Worm (Caenorhabditis elegans) whole organism, late embryonic: Measurements from ENCODE around the gene T01D1.7.

Source experiments
- C08G9.2 ChIP-seq: sonication (generic microtip); optimal IDR thresholded peaks from 2 replicates; lab custom pipeline; 2016; ENCODE audit warnings: mild to moderate bottlenecking, missing genetic modification characterization, moderate library complexity, missing compliant biosample characterization
- F13H6.1 ChIP-seq: sonication (generic microtip); optimal IDR thresholded peaks from 2 replicates; lab custom pipeline; 2016; ENCODE audit warnings: missing genetic modification characterization, missing compliant biosample characterization
- K02D7.2 ChIP-seq: sonication (generic microtip); optimal IDR thresholded peaks from 2 replicates; lab custom pipeline; 2017; ENCODE audit warnings: mild to moderate bottlenecking, missing genetic modification characterization, missing compliant biosample characterization
- K09A11.1 ChIP-seq: sonication (generic microtip); optimal IDR thresholded peaks from 2 replicates; lab custom pipeline; 2017; ENCODE audit warnings: antibody characterized with exemption, mild to moderate bottlenecking, missing genetic modification characterization, missing compliant biosample characterization; ENCODE audit not compliant: insufficient read depth
- T23F11.4 ChIP-seq: fragments of 200-800 bp; sonication (Bioruptor generic); optimal IDR thresholded peaks from 2 replicates; lab custom pipeline; 2018; ENCODE audit warnings: mild to moderate bottlenecking, missing genetic modification characterization, missing compliant biosample characterization
- Y22D7AL.16 ChIP-seq: sonication (generic microtip); optimal IDR thresholded peaks from 2 replicates; lab custom pipeline; 2016; ENCODE audit warnings: missing genetic modification characterization, missing compliant biosample characterization
- ceh-18 ChIP-seq: sonication (generic microtip); optimal IDR thresholded peaks from 2 replicates; lab custom pipeline; 2016; ENCODE audit warnings: missing genetic modification characterization, missing compliant biosample characterization
- ceh-19 ChIP-seq: fragments of 200-800 bp; sonication (Bioruptor generic); optimal IDR thresholded peaks from 2 replicates; lab custom pipeline; 2018; ENCODE audit warnings: mild to moderate bottlenecking, missing genetic modification characterization, missing compliant biosample characterization
- ceh-2 ChIP-seq: sonication (generic microtip); optimal IDR thresholded peaks from 2 replicates; lab custom pipeline; 2016; ENCODE audit warnings: missing genotype, missing genetic modification characterization, missing compliant biosample characterization
- ceh-30 ChIP-seq: fragments of 150-350 bp; optimal IDR thresholded peaks from 2 replicates; lab custom pipeline; 2014; ENCODE audit warnings: missing biosample characterization, missing genetic modification characterization
- ceh-31 ChIP-seq: sonication (generic microtip); optimal IDR thresholded peaks from 2 replicates; lab custom pipeline; 2016; ENCODE audit warnings: missing genetic modification characterization, missing compliant biosample characterization
- ceh-34 ChIP-seq: sonication (generic microtip); optimal IDR thresholded peaks from 2 replicates; lab custom pipeline; 2016; ENCODE audit warnings: mild to moderate bottlenecking, missing genetic modification characterization, missing compliant biosample characterization
- ceh-45 ChIP-seq: fragments of 200-800 bp; sonication (Bioruptor generic); IDR thresholded peaks from 2 replicates; pipeline ENCODE4 v1.3.6; 2022; ENCODE audit warnings: missing genetic modification reagents, missing genetic modification characterization, missing compliant biosample characterization
- ceh-6 ChIP-seq: fragments of 200-800 bp; sonication (Bioruptor generic); optimal IDR thresholded peaks from 2 replicates; lab custom pipeline; 2018; ENCODE audit warnings: mild to moderate bottlenecking, missing genetic modification characterization, missing compliant biosample characterization
- elt-2 ChIP-seq: sonication (generic microtip); optimal IDR thresholded peaks from 2 replicates; lab custom pipeline; 2016; ENCODE audit warnings: missing genetic modification reagents, missing genetic modification characterization, missing compliant biosample characterization
- elt-4 ChIP-seq: sonication (generic microtip); optimal IDR thresholded peaks from 2 replicates; lab custom pipeline; 2016; ENCODE audit warnings: missing genetic modification characterization, missing compliant biosample characterization
- ets-4 ChIP-seq: sonication (generic microtip); optimal IDR thresholded peaks from 2 replicates; lab custom pipeline; 2016; ENCODE audit warnings: missing genetic modification characterization, missing compliant biosample characterization
- eyg-1 ChIP-seq: sonication (generic microtip); optimal IDR thresholded peaks from 2 replicates; lab custom pipeline; 2016; ENCODE audit warnings: missing genotype, missing genetic modification characterization, missing compliant biosample characterization
- fax-1 ChIP-seq: sonication (generic microtip); optimal IDR thresholded peaks from 2 replicates; lab custom pipeline; 2016; ENCODE audit warnings: missing genotype, missing genetic modification characterization, missing compliant biosample characterization
- fkh-10 ChIP-seq: fragments of 150-350 bp; optimal IDR thresholded peaks from 2 replicates; lab custom pipeline; 2014; ENCODE audit warnings: missing biosample characterization, missing genetic modification reagents, missing genetic modification characterization
- fkh-6 ChIP-seq: sonication (generic microtip); optimal IDR thresholded peaks from 2 replicates; lab custom pipeline; 2016; ENCODE audit warnings: missing genetic modification characterization, missing compliant biosample characterization
- hlh-13 ChIP-seq: fragments of 200-800 bp; sonication (Bioruptor generic); optimal IDR thresholded peaks from 2 replicates; lab custom pipeline; 2018; ENCODE audit warnings: mild to moderate bottlenecking, missing genetic modification characterization, missing compliant biosample characterization
- hlh-30 ChIP-seq: sonication (generic microtip); optimal IDR thresholded peaks from 2 replicates; lab custom pipeline; 2017; ENCODE audit warnings: antibody characterized with exemption, missing genetic modification characterization, missing compliant biosample characterization; ENCODE audit not compliant: insufficient read depth
- hlh-8 ChIP-seq: sonication (generic microtip); optimal IDR thresholded peaks from 2 replicates; lab custom pipeline; 2016; ENCODE audit warnings: missing genotype, missing genetic modification characterization, missing compliant biosample characterization
- lin-11 ChIP-seq: fragments of 200-800 bp; sonication (Bioruptor generic); optimal IDR thresholded peaks from 2 replicates; lab custom pipeline; 2018; ENCODE audit warnings: mild to moderate bottlenecking, missing genetic modification characterization, missing compliant biosample characterization
- mec-3 ChIP-seq: sonication (generic microtip); optimal IDR thresholded peaks from 2 replicates; lab custom pipeline; 2016; ENCODE audit warnings: borderline replicate concordance, missing genetic modification characterization, missing compliant biosample characterization
- nfya-1 ChIP-seq: sonication (generic microtip); optimal IDR thresholded peaks from 2 replicates; lab custom pipeline; 2017; ENCODE audit warnings: missing genetic modification characterization, mild to moderate bottlenecking, missing compliant biosample characterization, antibody characterized with exemption, moderate library complexity
- nhr-11 ChIP-seq: fragments of 150-350 bp; optimal IDR thresholded peaks from 2 replicates; lab custom pipeline; 2014; ENCODE audit warnings: missing biosample characterization, missing genetic modification characterization
- nhr-232 ChIP-seq: sonication (generic microtip); optimal IDR thresholded peaks from 2 replicates; lab custom pipeline; 2016; ENCODE audit warnings: missing genetic modification characterization, missing compliant biosample characterization
- pag-3 ChIP-seq: sonication (generic microtip); optimal IDR thresholded peaks from 2 replicates; lab custom pipeline; 2016; ENCODE audit warnings: missing compliant biosample characterization, missing genetic modification characterization, borderline replicate concordance
- pat-9 ChIP-seq: fragments of 200-800 bp; sonication (Bioruptor generic); optimal IDR thresholded peaks from 2 replicates; lab custom pipeline; 2018; ENCODE audit warnings: mild to moderate bottlenecking, missing genetic modification characterization, moderate library complexity, missing compliant biosample characterization
- pax-1 ChIP-seq: fragments of 150-350 bp; optimal IDR thresholded peaks from 2 replicates; lab custom pipeline; 2014; ENCODE audit warnings: missing biosample characterization, missing genetic modification characterization
- pros-1 ChIP-seq: fragments of 150-350 bp; optimal IDR thresholded peaks from 2 replicates; lab custom pipeline; 2014; ENCODE audit warnings: missing biosample characterization, missing genetic modification reagents, missing genetic modification characterization
- ref-2 ChIP-seq: sonication (generic microtip); optimal IDR thresholded peaks from 2 replicates; lab custom pipeline; 2016; ENCODE audit warnings: missing genetic modification characterization, missing compliant biosample characterization
- rnt-1 ChIP-seq: sonication (generic microtip); optimal IDR thresholded peaks from 2 replicates; lab custom pipeline; 2016; ENCODE audit warnings: missing genetic modification characterization, missing compliant biosample characterization
- sdc-2 ChIP-seq: sonication (generic microtip); optimal IDR thresholded peaks from 2 replicates; lab custom pipeline; 2016; ENCODE audit warnings: missing genotype, missing genetic modification characterization, missing compliant biosample characterization
- sox-4 ChIP-seq: sonication (generic microtip); optimal IDR thresholded peaks from 2 replicates; lab custom pipeline; 2017; ENCODE audit warnings: mild to moderate bottlenecking, missing genetic modification characterization, inconsistent platforms, missing compliant biosample characterization
- tbx-2 ChIP-seq: sonication (generic microtip); optimal IDR thresholded peaks from 2 replicates; lab custom pipeline; 2016; ENCODE audit warnings: missing genetic modification characterization, missing compliant biosample characterization
- ttx-3 ChIP-seq: sonication (generic microtip); optimal IDR thresholded peaks from 2 replicates; lab custom pipeline; 2016; ENCODE audit warnings: missing genetic modification reagents, missing genetic modification characterization, missing compliant biosample characterization
- unc-42 ChIP-seq: sonication (generic microtip); optimal IDR thresholded peaks from 2 replicates; lab custom pipeline; 2016; ENCODE audit warnings: missing genotype, missing genetic modification characterization, missing compliant biosample characterization
- unc-55 ChIP-seq: sonication (generic microtip); optimal IDR thresholded peaks from 2 replicates; lab custom pipeline; 2017; ENCODE audit warnings: missing biosample characterization, missing genetic modification reagents, missing genetic modification characterization
- unc-86 ChIP-seq: sonication (generic microtip); optimal IDR thresholded peaks from 2 replicates; lab custom pipeline; 2016; ENCODE audit warnings: missing genetic modification characterization, missing compliant biosample characterization
- ztf-16 ChIP-seq: sonication (generic microtip); optimal IDR thresholded peaks from 2 replicates; lab custom pipeline; 2017; ENCODE audit warnings: missing genetic modification characterization, missing compliant biosample characterization

The T01D1.7 gene

ce11 chrII:173679-174078 is at the start of gene T01D1.7:
Gene T01D1.7, minus strand, starts transcription at chrII:173779.
- TF ChIP-seq unc-42 (tag; lab: Kevin White, UChicago) (peak; percentile 42), Y22D7AL.16 (no peak)

- peak; percentile 67 for TF ChIP-seq nfya-1
- no peak for TF ChIP-seq mec-3 (tag; lab: Kevin White, UChicago)
- peak; percentile 41 for TF ChIP-seq rnt-1 (tag; lab: Kevin White, UChicago)
- peak; percentile 45 for TF ChIP-seq pros-1 (tag; lab: Kevin White, UChicago)
- no peak for TF ChIP-seq ztf-16 (tag; lab: Kevin White, UChicago)
- no peak for TF ChIP-seq sox-4 (tag; lab: Kevin White, UChicago)
- TF ChIP-seq hlh-13 (GFP tag; lab: Kevin White, UChicago): no peak
- peak; percentile 83 for TF ChIP-seq unc-55
- TF ChIP-seq ttx-3 (tag; lab: Kevin White, UChicago): no peak
- no peak for TF ChIP-seq K09A11.1 (tag; lab: Kevin White, UChicago)
- TF ChIP-seq ceh-2: peak; percentile 38
- peak; percentile 2 for TF ChIP-seq F13H6.1 (tag; lab: Kevin White, UChicago)
- TF ChIP-seq ceh-18 (tag; lab: Kevin White, UChicago): peak; percentile 58
- TF ChIP-seq tbx-2: peak; percentile 64
- peak; percentile 31 for TF ChIP-seq fax-1 (tag; lab: Kevin White, UChicago)
- peak; percentile 10 for TF ChIP-seq ceh-19 (GFP tag; lab: Kevin White, UChicago)
- peak; percentile 39 for TF ChIP-seq ets-4 (tag; lab: Kevin White, UChicago)
- TF ChIP-seq nhr-232 (tag; lab: Kevin White, UChicago): peak; percentile 17
- peak; percentile 35 for TF ChIP-seq ref-2 (tag; lab: Kevin White, UChicago)
- no peak for TF ChIP-seq fkh-10
- TF ChIP-seq sdc-2 (tag; lab: Kevin White, UChicago): peak; percentile 18
- TF ChIP-seq ceh-6 (GFP tag; lab: Kevin White, UChicago): peak; percentile 8
- peak; percentile 69 for TF ChIP-seq ceh-31 (tag; lab: Kevin White, UChicago)
- peak; percentile 29 for TF ChIP-seq unc-42 (tag; lab: Kevin White, UChicago)
- TF ChIP-seq C08G9.2 (tag; lab: Kevin White, UChicago): no peak
- no peak for TF ChIP-seq lin-11 (tag; lab: Kevin White, UChicago)
- TF ChIP-seq hlh-30: peak; percentile 97
- peak; percentile 1 for TF ChIP-seq hlh-8
- TF ChIP-seq ceh-34: peak; percentile 69
- TF ChIP-seq, all 69 proteins: peak for 20
Observed at ce11 chrII:221212-221611, 47.6 kb upstream of the T01D1.7 start.

ce11 chrII:220602-221001 is 47.0 kb upstream of the T01D1.7 start, which contains the start of gene ubxn-3:
Gene ubxn-3, minus strand, starts transcription at chrII:220667.
- TF ChIP-seq eyg-1 (tag; lab: Kevin White, UChicago) (no peak), fkh-6 (tag; lab: Kevin White, UChicago) (no peak), hlh-30 (no peak), ceh-45 (GFP tag; lab: Robert Waterston, UW) (no peak), nhr-11 (tag; lab: Kevin White, UChicago) (no peak), pat-9 (tag; lab: Kevin White, UChicago) (no peak), K02D7.2 (no peak), pag-3 (tag; lab: Kevin White, UChicago) (no peak), C08G9.2 (tag; lab: Kevin White, UChicago) (no peak), ceh-2 (no peak), nfya-1 (no peak), ceh-6 (GFP tag; lab: Kevin White, UChicago) (no peak), pax-1 (no peak), nhr-232 (tag; lab: Kevin White, UChicago) (no peak), elt-2 (tag; lab: Kevin White, UChicago) (no peak), unc-86 (tag; lab: Kevin White, UChicago) (no peak), ceh-19 (GFP tag; lab: Kevin White, UChicago) (no peak), elt-4 (no peak), T23F11.4 (GFP tag; lab: Kevin White, UChicago) (no peak), ceh-30 (no peak)
